Worm (Caenorhabditis elegans) whole organism, mixed stage, embryonic: ENCODE results near the gene ttr-21.

Experiments used
- M03D4.4 ChIP-seq: sonication (generic microtip); optimal IDR thresholded peaks from 2 replicates; lab custom pipeline; 2017; ENCODE audit warnings: mild to moderate bottlenecking, missing genetic modification characterization, missing compliant biosample characterization
- bed-3 ChIP-seq: fragments of 200-800 bp; sonication (Bioruptor generic); optimal IDR thresholded peaks from 3 replicates; lab custom pipeline; 2018; ENCODE audit warnings: mild to moderate bottlenecking, missing genetic modification characterization, moderate library complexity, missing compliant biosample characterization
- blmp-1 ChIP-seq: fragments of 150-350 bp; optimal IDR thresholded peaks from 2 replicates; lab custom pipeline; 2014; ENCODE audit warnings: missing biosample characterization, missing genetic modification characterization
- ceh-39 ChIP-seq: fragments of 150-350 bp; optimal IDR thresholded peaks from 2 replicates; lab custom pipeline; 2014; ENCODE audit warnings: missing biosample characterization, missing genetic modification characterization
- ceh-43 ChIP-seq: fragments of 200-800 bp; sonication (Bioruptor generic); optimal IDR thresholded peaks from 2 replicates; lab custom pipeline; 2018; ENCODE audit warnings: mild to moderate bottlenecking, missing genetic modification characterization, moderate library complexity, missing compliant biosample characterization
- ceh-83 ChIP-seq: fragments of 200-800 bp; sonication (Bioruptor generic); optimal IDR thresholded peaks from 2 replicates; lab custom pipeline; 2018; ENCODE audit warnings: mild to moderate bottlenecking, missing genetic modification characterization, missing compliant biosample characterization
- ces-1 ChIP-seq: fragments of 150-350 bp; optimal IDR thresholded peaks from 2 replicates; lab custom pipeline; 2014; ENCODE audit warnings: missing biosample characterization, missing genetic modification reagents, missing genetic modification characterization
- cnd-1 ChIP-seq: fragments of 200-800 bp; sonication (Bioruptor generic); optimal IDR thresholded peaks from 2 replicates; lab custom pipeline; 2018; ENCODE audit warnings: mild to moderate bottlenecking, missing genetic modification characterization, missing compliant biosample characterization
- drap-1 ChIP-seq: fragments of 200-800 bp; sonication (Bioruptor generic); optimal IDR thresholded peaks from 3 replicates; lab custom pipeline; 2018; ENCODE audit warnings: mild to moderate bottlenecking, missing genetic modification characterization, missing compliant biosample characterization
- elt-1 ChIP-seq: sonication (generic microtip); optimal IDR thresholded peaks from 2 replicates; lab custom pipeline; 2017; ENCODE audit warnings: missing genetic modification characterization, mild to moderate bottlenecking, missing compliant biosample characterization, antibody characterized with exemption, moderate library complexity, borderline replicate concordance; ENCODE audit not compliant: insufficient read depth
- elt-3 ChIP-seq: fragments of 150-350 bp; optimal IDR thresholded peaks from 2 replicates; lab custom pipeline; 2014; ENCODE audit warnings: missing biosample characterization, missing genetic modification characterization
- flh-1 ChIP-seq: fragments of 200-800 bp; sonication (Bioruptor generic); optimal IDR thresholded peaks from 2 replicates; lab custom pipeline; 2018; ENCODE audit warnings: mild to moderate bottlenecking, missing genetic modification characterization, moderate library complexity, missing compliant biosample characterization
- ham-2 ChIP-seq: fragments of 200-800 bp; sonication (Bioruptor generic); optimal IDR thresholded peaks from 2 replicates; lab custom pipeline; 2018; ENCODE audit warnings: mild to moderate bottlenecking, missing genetic modification characterization, missing compliant biosample characterization
- hlh-1 ChIP-seq: fragments of 150-350 bp; optimal IDR thresholded peaks from 2 replicates; lab custom pipeline; 2014; ENCODE audit warnings: missing biosample characterization, missing genetic modification reagents, missing genetic modification characterization
- lin-13 ChIP-seq: fragments of 150-350 bp; optimal IDR thresholded peaks from 2 replicates; lab custom pipeline; 2014; ENCODE audit warnings: missing biosample characterization, missing genetic modification characterization
- lin-32 ChIP-seq: fragments of 200-800 bp; sonication (Bioruptor generic); optimal IDR thresholded peaks from 2 replicates; lab custom pipeline; 2018; ENCODE audit warnings: mild to moderate bottlenecking, missing genetic modification characterization, missing compliant biosample characterization
- lsy-2 ChIP-seq: fragments of 150-350 bp; optimal IDR thresholded peaks from 2 replicates; lab custom pipeline; 2014; ENCODE audit warnings: missing biosample characterization, missing genetic modification characterization
- mab-5 ChIP-seq: fragments of 150-350 bp; optimal IDR thresholded peaks from 2 replicates; lab custom pipeline; 2014; ENCODE audit warnings: missing biosample characterization, missing genetic modification characterization
- mep-1 ChIP-seq: fragments of 150-350 bp; optimal IDR thresholded peaks from 2 replicates; lab custom pipeline; 2017; ENCODE audit warnings: missing biosample characterization, missing genetic modification reagents, missing genetic modification characterization, inconsistent platforms
- mls-2 ChIP-seq: sonication (generic microtip); optimal IDR thresholded peaks from 2 replicates; lab custom pipeline; 2016; ENCODE audit warnings: mild to moderate bottlenecking, missing genetic modification characterization, moderate library complexity, missing compliant biosample characterization
- nhr-12 ChIP-seq: fragments of 150-350 bp; optimal IDR thresholded peaks from 2 replicates; lab custom pipeline; 2014; ENCODE audit warnings: missing biosample characterization, missing genetic modification characterization
- nhr-2 ChIP-seq: fragments of 150-350 bp; optimal IDR thresholded peaks from 2 replicates; lab custom pipeline; 2014; ENCODE audit warnings: missing biosample characterization, missing genetic modification characterization
- nhr-237 ChIP-seq: fragments of 150-350 bp; optimal IDR thresholded peaks from 2 replicates; lab custom pipeline; 2014; ENCODE audit warnings: missing biosample characterization, missing genetic modification characterization
- nhr-28 ChIP-seq: fragments of 150-350 bp; optimal IDR thresholded peaks from 2 replicates; lab custom pipeline; 2014; ENCODE audit warnings: missing biosample characterization, missing genetic modification characterization
- nhr-76 ChIP-seq: sonication (generic microtip); optimal IDR thresholded peaks from 2 replicates; lab custom pipeline; 2017; ENCODE audit warnings: missing biosample characterization, missing genetic modification characterization
- sem-2 ChIP-seq: fragments of 200-800 bp; sonication (Bioruptor generic); optimal IDR thresholded peaks from 2 replicates; lab custom pipeline; 2018; ENCODE audit warnings: mild to moderate bottlenecking, missing genetic modification characterization, missing compliant biosample characterization
- snpc-4 ChIP-seq: fragments of 150-350 bp; optimal IDR thresholded peaks from 2 replicates; lab custom pipeline; 2014; ENCODE audit warnings: missing biosample characterization, missing genetic modification characterization
- sptf-1 ChIP-seq: sonication (generic microtip); optimal IDR thresholded peaks from 2 replicates; lab custom pipeline; 2017; ENCODE audit warnings: mild to moderate bottlenecking, missing genetic modification characterization, moderate library complexity, missing compliant biosample characterization
- tbx-8 ChIP-seq: fragments of 200-800 bp; sonication (Bioruptor generic); optimal IDR thresholded peaks from 2 replicates; lab custom pipeline; 2018; ENCODE audit warnings: mild to moderate bottlenecking, missing genetic modification characterization, moderate library complexity, missing compliant biosample characterization
- unc-120 ChIP-seq: sonication (generic microtip); optimal IDR thresholded peaks from 2 replicates; lab custom pipeline; 2017; ENCODE audit warnings: missing genetic modification characterization, missing compliant biosample characterization; ENCODE audit not compliant: poor library complexity, severe bottlenecking
- unc-39 ChIP-seq: fragments of 150-350 bp; optimal IDR thresholded peaks from 2 replicates; lab custom pipeline; 2014; ENCODE audit warnings: missing biosample characterization, missing genetic modification characterization
- unc-62 ChIP-seq: fragments of 150-350 bp; optimal IDR thresholded peaks from 2 replicates; lab custom pipeline; 2014; ENCODE audit warnings: missing biosample characterization, missing genetic modification reagents, missing genetic modification characterization
- zip-8 ChIP-seq: fragments of 150-350 bp; optimal IDR thresholded peaks from 2 replicates; lab custom pipeline; 2014; ENCODE audit warnings: missing biosample characterization, missing genetic modification characterization
- ztf-11 ChIP-seq: fragments of 150-350 bp; optimal IDR thresholded peaks from 2 replicates; lab custom pipeline; 2014; ENCODE audit warnings: missing biosample characterization, missing genetic modification characterization

The ttr-21 gene

ce11 chrV:13839433-13839832 is 14.8 kb downstream of the ttr-21 start, which contains the start of gene F55B12.10:
Gene F55B12.10, plus strand, starts transcription at chrV:13839733.
- TF ChIP-seq unc-39 (tag; lab: Kevin White, UChicago) (no peak), lsy-2 (tag; lab: Kevin White, UChicago) (no peak), flh-1 (GFP tag; lab: Kevin White, UChicago) (no peak), ham-2 (no peak), ceh-83 (no peak), snpc-4 (tag; lab: Kevin White, UChicago) (no peak), unc-62 (no peak), mep-1 (tag; lab: Kevin White, UChicago) (no peak), elt-1 (tag; lab: Kevin White, UChicago) (no peak), bed-3 (GFP tag; lab: Kevin White, UChicago) (no peak), sem-2 (GFP tag; lab: Kevin White, UChicago) (no peak), nhr-12 (tag; lab: Kevin White, UChicago) (no peak), mls-2 (no peak), ceh-43 (GFP tag; lab: Kevin White, UChicago) (no peak), unc-120 (no peak)

ce11 chrV:13837173-13837572 is 17.0 kb downstream of the ttr-21 start, which contains the start of gene srx-128:
Gene srx-128, plus strand, starts transcription at chrV:13837473.
- no peak for TF ChIP-seq ceh-43 (GFP tag; lab: Kevin White, UChicago)
- no peak for TF ChIP-seq lin-32 (GFP tag; lab: Kevin White, UChicago)
- TF ChIP-seq unc-120 = no peak
- no peak for TF ChIP-seq ztf-11 (tag; lab: Kevin White, UChicago)
- TF ChIP-seq ceh-39 (tag; lab: Kevin White, UChicago) = no peak
- TF ChIP-seq ham-2 = no peak
- TF ChIP-seq M03D4.4 (tag; lab: Kevin White, UChicago) = no peak
- no peak for TF ChIP-seq nhr-76
- no peak for TF ChIP-seq nhr-28 (tag; lab: Kevin White, UChicago)
- TF ChIP-seq mep-1 (tag; lab: Kevin White, UChicago) = no peak
- no peak for TF ChIP-seq flh-1 (GFP tag; lab: Kevin White, UChicago)
- TF ChIP-seq lin-13 = no peak
- no peak for TF ChIP-seq sptf-1 (tag; lab: Kevin White, UChicago)
- TF ChIP-seq unc-62 = no peak
- no peak for TF ChIP-seq ceh-83
- no peak for TF ChIP-seq ces-1 (GFP tag; lab: Kevin White, UChicago)
- no peak for TF ChIP-seq nhr-12 (tag; lab: Kevin White, UChicago)
- TF ChIP-seq snpc-4 (tag; lab: Kevin White, UChicago) = no peak
- no peak for TF ChIP-seq elt-3 (tag; lab: Kevin White, UChicago)
- no peak for TF ChIP-seq blmp-1 (tag; lab: Kevin White, UChicago)

ce11 chrV:13833951-13834350 is 20.3 kb downstream of the ttr-21 start, which contains the start of gene srx-129:
Gene srx-129, plus strand, starts transcription at chrV:13834251.
- no peak for TF ChIP-seq unc-39 (tag; lab: Kevin White, UChicago)
- TF ChIP-seq sem-2 (GFP tag; lab: Kevin White, UChicago) = no peak
- TF ChIP-seq mab-5 (tag; lab: Kevin White, UChicago) = no peak
- TF ChIP-seq ztf-11 (tag; lab: Kevin White, UChicago) = no peak
- TF ChIP-seq ceh-43 (GFP tag; lab: Kevin White, UChicago) = no peak
- TF ChIP-seq lin-32 (GFP tag; lab: Kevin White, UChicago) = no peak
- TF ChIP-seq zip-8 = no peak
- TF ChIP-seq cnd-1 = no peak
- no peak for TF ChIP-seq mls-2
- no peak for TF ChIP-seq tbx-8 (GFP tag; lab: Kevin White, UChicago)
- no peak for TF ChIP-seq nhr-28 (tag; lab: Kevin White, UChicago)
- TF ChIP-seq ham-2 = no peak
- no peak for TF ChIP-seq M03D4.4 (tag; lab: Kevin White, UChicago)
- no peak for TF ChIP-seq ces-1 (GFP tag; lab: Kevin White, UChicago)
- no peak for TF ChIP-seq ceh-39 (tag; lab: Kevin White, UChicago)
- no peak for TF ChIP-seq nhr-237 (tag; lab: Kevin White, UChicago)
- TF ChIP-seq drap-1 (GFP tag; lab: Kevin White, UChicago) = no peak
- TF ChIP-seq nhr-76 = no peak
- no peak for TF ChIP-seq elt-3 (tag; lab: Kevin White, UChicago)
- no peak for TF ChIP-seq snpc-4 (tag; lab: Kevin White, UChicago)

- no peak for TF ChIP-seq hlh-1 (tag; lab: Kevin White, UChicago)
- no peak for TF ChIP-seq lin-13
- TF ChIP-seq drap-1 (GFP tag; lab: Kevin White, UChicago) = no peak
- no peak for TF ChIP-seq unc-120
- TF ChIP-seq lin-32 (GFP tag; lab: Kevin White, UChicago) = no peak
- no peak for TF ChIP-seq nhr-2 (tag; lab: Kevin White, UChicago)
- no peak for TF ChIP-seq unc-62
- no peak for TF ChIP-seq zip-8
- TF ChIP-seq unc-39 (tag; lab: Kevin White, UChicago) = no peak
- TF ChIP-seq ceh-39 (tag; lab: Kevin White, UChicago) = no peak
- TF ChIP-seq elt-3 (tag; lab: Kevin White, UChicago) = no peak
- no peak for TF ChIP-seq sptf-1 (tag; lab: Kevin White, UChicago)
- TF ChIP-seq ham-2 = no peak
- TF ChIP-seq mep-1 (tag; lab: Kevin White, UChicago) = no peak
- no peak for TF ChIP-seq nhr-28 (tag; lab: Kevin White, UChicago)
- no peak for TF ChIP-seq lsy-2 (tag; lab: Kevin White, UChicago)
- TF ChIP-seq mab-5 (tag; lab: Kevin White, UChicago) = no peak
- TF ChIP-seq, all 35 proteins: peak for 0
Measured at ce11 chrV:13830813-13831212, 23.4 kb downstream of the ttr-21 start, which contains the start of gene str-165. Gene str-165, plus strand, starts transcription at chrV:13831113.
